Worm (Caenorhabditis elegans) whole organism, early embryonic: ENCODE data around the gene set-31.

Experiments
- B0310.2 ChIP-seq: sonication (generic microtip); optimal IDR thresholded peaks from 2 replicates; lab custom pipeline; 2016; ENCODE audit warnings: mild to moderate bottlenecking, missing genetic modification characterization, missing compliant biosample characterization
- F13C5.2 ChIP-seq: sonication (generic microtip); optimal IDR thresholded peaks from 2 replicates; lab custom pipeline; 2017; ENCODE audit warnings: mild to moderate bottlenecking, missing genetic modification characterization, inconsistent platforms, missing compliant biosample characterization
- aly-1 ChIP-seq: sonication (generic microtip); optimal IDR thresholded peaks from 2 replicates; lab custom pipeline; 2016; ENCODE audit warnings: missing genetic modification characterization, missing compliant biosample characterization
- ama-1 ChIP-seq: fragments of 150-350 bp; optimal IDR thresholded peaks from 2 replicates; lab custom pipeline; 2014
- ceh-13 ChIP-seq: fragments of 200-800 bp; sonication (Bioruptor generic); optimal IDR thresholded peaks from 2 replicates; lab custom pipeline; 2018; ENCODE audit warnings: mild to moderate bottlenecking, missing genetic modification characterization, missing compliant biosample characterization
- ceh-36 ChIP-seq: sonication (generic microtip); optimal IDR thresholded peaks from 2 replicates; lab custom pipeline; 2016; ENCODE audit warnings: missing genetic modification characterization, inconsistent platforms, missing compliant biosample characterization
- ets-7 ChIP-seq: sonication (generic microtip); optimal IDR thresholded peaks from 2 replicates; lab custom pipeline; 2016; ENCODE audit warnings: missing genotype, missing genetic modification characterization, missing compliant biosample characterization
- flt-1 ChIP-seq: fragments of 200-800 bp; sonication (Bioruptor generic); IDR thresholded peaks from 2 replicates; pipeline ENCODE4 v1.3.6; 2022; ENCODE audit warnings: missing genetic modification characterization, missing compliant biosample characterization
- hmbx-1 ChIP-seq: sonication (generic microtip); optimal IDR thresholded peaks from 2 replicates; lab custom pipeline; 2016; ENCODE audit warnings: mild to moderate bottlenecking, missing genetic modification characterization, missing compliant biosample characterization
- hmg-4 ChIP-seq: fragments of 200-800 bp; sonication (Bioruptor generic); optimal IDR thresholded peaks from 2 replicates; lab custom pipeline; 2018; ENCODE audit warnings: mild to moderate bottlenecking, missing genetic modification characterization, missing compliant biosample characterization
- hnd-1 ChIP-seq: sonication (generic microtip); optimal IDR thresholded peaks from 2 replicates; lab custom pipeline; 2016; ENCODE audit warnings: missing genetic modification characterization, missing compliant biosample characterization
- pes-1 ChIP-seq: fragments of 200-800 bp; sonication (Bioruptor generic); IDR thresholded peaks from 2 replicates; pipeline ENCODE4 v1.3.6; 2022; ENCODE audit warnings: missing genetic modification reagents, missing genetic modification characterization, missing compliant biosample characterization
- scrt-1 ChIP-seq: fragments of 200-800 bp; sonication (Bioruptor generic); IDR thresholded peaks from 2 replicates; pipeline ENCODE4 v1.3.6; 2022; ENCODE audit warnings: missing genetic modification characterization, missing compliant biosample characterization
- sea-1 ChIP-seq: fragments of 200-800 bp; sonication (Bioruptor generic); conservative IDR thresholded peaks from 2 replicates; pipeline ENCODE4 v1.3.6; 2022; ENCODE audit warnings: missing genetic modification characterization, missing compliant biosample characterization
- tbx-11 ChIP-seq: fragments of 200-800 bp; sonication (Bioruptor generic); IDR thresholded peaks from 2 replicates; pipeline ENCODE4 v1.3.6; 2022; ENCODE audit warnings: missing genetic modification characterization, missing compliant biosample characterization
- tbx-37 ChIP-seq: fragments of 200-800 bp; sonication (Bioruptor generic); conservative IDR thresholded peaks from 2 replicates; pipeline ENCODE4 v1.3.6; 2022; ENCODE audit warnings: missing genetic modification reagents, missing genetic modification characterization, missing compliant biosample characterization
- tra-4 ChIP-seq: sonication (generic microtip); optimal IDR thresholded peaks from 2 replicates; lab custom pipeline; 2017; ENCODE audit warnings: missing genetic modification characterization, missing compliant biosample characterization

set-31 gene

DNA sequence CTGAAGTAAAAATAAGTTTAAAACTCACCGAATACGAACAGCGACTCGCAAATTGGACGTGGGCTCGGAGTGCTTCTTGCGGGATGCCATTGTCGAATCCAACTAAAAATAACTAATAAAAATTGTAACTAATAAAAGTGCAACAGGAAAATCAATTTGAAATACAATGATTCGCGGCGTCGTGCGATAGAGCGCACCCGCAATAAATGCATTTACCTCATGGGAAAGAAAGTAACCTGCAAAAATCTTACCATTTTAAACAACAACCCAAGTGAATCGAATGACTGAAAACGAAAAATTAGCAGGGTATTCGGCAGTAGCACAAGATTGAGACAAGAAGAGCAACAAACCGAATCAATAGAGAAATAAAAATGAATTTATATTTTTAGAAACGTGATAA is 38.9 kb downstream of the set-31 start, which contains the start of gene bmk-1:
bmk-1 (minus strand) TSS at position 359 of the 400 bp plus-strand sequence.
- TF ChIP-seq flt-1 (GFP tag; lab: Robert Waterston, UW) (no peak), ets-7 (no peak), tbx-37 (GFP tag; lab: Robert Waterston, UW) (no peak), ama-1 (lab: Kevin White, UChicago) (no peak), B0310.2 (tag; lab: Kevin White, UChicago) (no peak), hmbx-1 (tag; lab: Kevin White, UChicago) (no peak), sea-1 (no peak), hnd-1 (tag; lab: Kevin White, UChicago) (no peak), ceh-36 (tag; lab: Kevin White, UChicago) (no peak), hmg-4 (GFP tag; lab: Kevin White, UChicago) (no peak), tra-4 (no peak), pes-1 (GFP tag; lab: Robert Waterston, UW) (no peak), F13C5.2 (tag; lab: Kevin White, UChicago) (no peak), scrt-1 (GFP tag; lab: Robert Waterston, UW) (no peak)

DNA sequence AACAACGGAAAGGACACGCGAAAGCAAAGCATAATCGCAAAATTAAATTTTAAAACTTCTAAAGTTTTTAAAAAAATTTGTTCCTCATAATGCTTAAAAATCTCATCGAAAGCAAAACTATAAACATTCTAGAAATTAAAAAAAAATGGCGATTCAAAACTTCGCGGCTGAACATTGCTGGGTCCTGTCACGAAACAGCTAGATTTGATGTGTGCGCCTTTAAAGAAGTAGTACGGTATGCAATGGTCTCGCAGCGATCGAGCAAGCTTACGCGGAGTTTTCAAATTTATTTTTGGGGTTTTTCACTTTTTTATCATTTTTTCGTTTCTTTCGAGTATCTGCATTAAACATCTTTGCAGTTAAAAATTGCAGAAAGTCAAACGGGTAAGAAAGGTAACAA is 39.4 kb downstream of the set-31 start, which contains the start of gene coh-3:
coh-3 (plus strand) TSS at position 353 of the 400 bp plus-strand sequence.
- TF ChIP-seq aly-1 (tag; lab: Kevin White, UChicago) (no peak), hmbx-1 (tag; lab: Kevin White, UChicago) (no peak), tbx-37 (GFP tag; lab: Robert Waterston, UW) (no peak), hnd-1 (tag; lab: Kevin White, UChicago) (no peak), F13C5.2 (tag; lab: Kevin White, UChicago) (no peak), tbx-11 (GFP tag; lab: Robert Waterston, UW) (no peak), ama-1 (lab: Kevin White, UChicago) (no peak), ets-7 (no peak)

DNA sequence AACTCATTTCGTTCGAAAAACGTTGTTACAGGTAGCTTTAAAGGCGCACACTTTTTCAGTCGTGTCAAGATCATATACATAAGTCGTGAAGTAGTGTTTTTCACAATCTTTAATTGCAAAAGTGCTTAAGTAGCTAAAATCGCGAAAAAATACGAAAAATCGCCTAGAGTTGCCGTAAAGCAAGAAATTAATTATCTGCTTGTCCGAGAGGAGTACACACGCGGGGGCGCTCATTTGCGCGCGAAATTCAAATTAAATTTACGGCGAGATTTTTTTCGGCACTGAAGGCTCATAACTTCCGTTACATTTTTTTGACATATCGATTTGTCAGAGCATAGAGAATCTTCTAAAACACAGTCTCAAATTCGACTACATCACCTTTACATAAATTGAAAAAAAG is 42.4 kb downstream of the set-31 start:
- no peak for TF ChIP-seq hmbx-1 (tag; lab: Kevin White, UChicago)
- TF ChIP-seq tbx-37 (GFP tag; lab: Robert Waterston, UW), result no peak
- TF ChIP-seq aly-1 (tag; lab: Kevin White, UChicago), result no peak
- no peak for TF ChIP-seq ama-1 (lab: Kevin White, UChicago)
- no peak for TF ChIP-seq F13C5.2 (tag; lab: Kevin White, UChicago)
- no peak for TF ChIP-seq ceh-36 (tag; lab: Kevin White, UChicago)
- TF ChIP-seq scrt-1 (GFP tag; lab: Robert Waterston, UW), result no peak
- no peak for TF ChIP-seq hmg-4 (GFP tag; lab: Kevin White, UChicago)
- TF ChIP-seq hnd-1 (tag; lab: Kevin White, UChicago), result no peak
- TF ChIP-seq B0310.2 (tag; lab: Kevin White, UChicago), result no peak
- TF ChIP-seq flt-1 (GFP tag; lab: Robert Waterston, UW), result no peak
- TF ChIP-seq ceh-13 (GFP tag; lab: Kevin White, UChicago), result no peak
- no peak for TF ChIP-seq tbx-11 (GFP tag; lab: Robert Waterston, UW)
- no peak for TF ChIP-seq tra-4
- TF ChIP-seq ets-7, result no peak

DNA sequence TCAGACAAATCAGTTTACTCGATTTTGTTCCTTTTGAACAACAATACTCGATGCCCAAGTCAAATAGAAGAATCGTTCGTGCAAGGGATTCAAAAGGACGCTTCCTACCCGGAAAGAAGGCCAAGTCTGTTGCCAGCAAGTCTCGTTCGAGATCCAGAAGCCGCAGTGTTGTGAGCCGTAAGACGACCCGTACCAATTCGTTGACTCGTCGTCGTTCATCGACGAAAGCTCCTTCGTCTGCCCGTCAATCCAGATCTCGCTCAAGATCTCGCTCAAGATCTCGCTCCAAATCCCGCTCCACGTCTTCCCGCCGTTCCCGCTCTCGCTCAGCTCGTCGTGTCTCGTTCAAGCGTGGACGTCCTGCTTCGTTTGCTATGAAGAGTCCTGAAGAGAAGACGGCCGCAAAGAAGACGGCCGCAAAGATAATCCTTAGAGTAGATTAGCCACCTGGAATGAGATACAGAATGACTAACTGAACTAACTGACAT is 43.0 kb downstream of the set-31 start, which contains the start of gene F08H9.2:
F08H9.2 (plus strand) TSS at position 51 of the 488 bp plus-strand sequence.
- TF ChIP-seq scrt-1 (GFP tag; lab: Robert Waterston, UW) (no peak), hmg-4 (GFP tag; lab: Kevin White, UChicago) (peak; percentile 20), hmbx-1 (tag; lab: Kevin White, UChicago) (no peak), ceh-36 (tag; lab: Kevin White, UChicago) (no peak)

DNA sequence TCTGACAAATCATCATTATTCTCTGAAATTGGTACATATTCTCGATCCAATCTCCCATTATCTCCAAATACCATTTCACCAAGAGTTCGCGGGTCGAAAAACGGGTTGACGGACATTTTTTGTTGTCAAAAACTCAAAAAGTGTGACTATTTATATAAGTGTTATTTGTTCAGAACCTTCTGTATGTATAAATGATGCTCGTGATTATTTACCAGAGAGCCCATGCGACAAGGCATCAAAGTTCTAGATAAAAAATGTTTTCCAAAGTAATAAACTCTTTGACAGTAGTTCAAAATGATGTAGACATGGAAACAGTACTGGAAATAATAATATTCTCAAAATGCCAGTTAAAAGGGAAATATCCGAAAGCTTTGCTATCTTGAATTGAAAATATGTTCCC is 45.0 kb downstream of the set-31 start:
- TF ChIP-seq tbx-11 (GFP tag; lab: Robert Waterston, UW), result no peak
- TF ChIP-seq tbx-37 (GFP tag; lab: Robert Waterston, UW), result no peak
- TF ChIP-seq ama-1 (lab: Kevin White, UChicago), result no peak
- no peak for TF ChIP-seq F13C5.2 (tag; lab: Kevin White, UChicago)
- no peak for TF ChIP-seq sea-1
- no peak for TF ChIP-seq ceh-13 (GFP tag; lab: Kevin White, UChicago)
- TF ChIP-seq flt-1 (GFP tag; lab: Robert Waterston, UW), result no peak
- TF ChIP-seq B0310.2 (tag; lab: Kevin White, UChicago), result no peak
- TF ChIP-seq hmbx-1 (tag; lab: Kevin White, UChicago), result no peak
- no peak for TF ChIP-seq scrt-1 (GFP tag; lab: Robert Waterston, UW)
- TF ChIP-seq ets-7, result no peak
- TF ChIP-seq tra-4, result no peak
- no peak for TF ChIP-seq ceh-36 (tag; lab: Kevin White, UChicago)
- no peak for TF ChIP-seq pes-1 (GFP tag; lab: Robert Waterston, UW)
- TF ChIP-seq hmg-4 (GFP tag; lab: Kevin White, UChicago), result no peak

DNA sequence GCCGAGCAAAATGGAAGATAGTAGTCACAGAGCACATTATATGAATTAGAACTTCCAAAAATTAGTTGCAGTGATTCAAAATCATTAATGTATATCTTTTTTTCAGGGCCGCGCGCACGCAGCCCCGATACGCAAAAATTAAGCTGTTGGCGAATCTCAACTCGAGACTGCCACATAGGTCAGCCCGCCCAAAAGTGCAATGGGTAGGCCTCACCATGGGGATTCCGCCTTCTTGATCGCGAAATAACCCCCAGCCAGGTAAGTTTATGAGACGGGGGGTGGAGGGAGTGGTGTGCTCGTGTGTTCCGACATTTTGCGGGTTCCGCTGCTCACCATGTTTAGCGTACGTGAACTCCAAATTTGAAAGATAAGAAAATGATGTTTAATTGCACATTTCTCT is 45.4 kb downstream of the set-31 start, which contains the start of gene F08H9.3:
F08H9.3 (minus strand) TSS at position 252 of the 400 bp plus-strand sequence.
- peak; percentile 5 for TF ChIP-seq hmg-4 (GFP tag; lab: Kevin White, UChicago)

DNA sequence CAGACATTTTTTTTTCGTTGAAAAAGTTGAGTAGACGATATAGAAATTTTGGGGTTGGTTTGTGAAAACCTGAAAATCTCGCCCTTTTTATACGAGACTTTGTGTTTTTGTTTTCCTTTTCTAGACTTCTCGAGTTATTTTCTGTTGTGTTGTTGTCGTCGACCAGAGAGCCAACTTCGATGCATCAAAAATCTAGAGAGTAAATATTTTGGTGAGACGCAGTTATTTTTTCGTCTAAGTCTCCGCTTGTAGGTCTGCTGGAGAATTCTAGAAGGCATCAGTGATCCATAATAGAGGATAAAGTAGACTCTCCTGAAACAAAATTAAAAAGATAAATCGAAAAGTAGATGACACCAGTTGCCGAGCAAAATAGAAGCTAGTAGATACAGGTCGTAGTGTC is 46.7 kb downstream of the set-31 start, which contains the start of gene F08H9.4:
F08H9.4 (minus strand) TSS at position 61 of the 400 bp plus-strand sequence.
- TF ChIP-seq tbx-11 (GFP tag; lab: Robert Waterston, UW) (no peak), ets-7 (no peak), sea-1 (no peak), tra-4 (no peak), ceh-36 (tag; lab: Kevin White, UChicago) (no peak), ama-1 (lab: Kevin White, UChicago) (no peak), hnd-1 (tag; lab: Kevin White, UChicago) (no peak), F13C5.2 (tag; lab: Kevin White, UChicago) (no peak), scrt-1 (GFP tag; lab: Robert Waterston, UW) (no peak), B0310.2 (tag; lab: Kevin White, UChicago) (no peak), hmbx-1 (tag; lab: Kevin White, UChicago) (no peak), hmg-4 (GFP tag; lab: Kevin White, UChicago) (no peak), aly-1 (tag; lab: Kevin White, UChicago) (no peak), pes-1 (GFP tag; lab: Robert Waterston, UW) (no peak), tbx-37 (GFP tag; lab: Robert Waterston, UW) (no peak), ceh-13 (GFP tag; lab: Kevin White, UChicago) (no peak), flt-1 (GFP tag; lab: Robert Waterston, UW) (no peak)
